Worm (Caenorhabditis elegans): ENCODE results near the gene srw-83.
"Not testable (repeated sequence)": the region's sequence is repeated elsewhere in the genome, so short reads cannot be mapped to it uniquely, and the experiment has no call there.

Gene srw-83

DNA sequence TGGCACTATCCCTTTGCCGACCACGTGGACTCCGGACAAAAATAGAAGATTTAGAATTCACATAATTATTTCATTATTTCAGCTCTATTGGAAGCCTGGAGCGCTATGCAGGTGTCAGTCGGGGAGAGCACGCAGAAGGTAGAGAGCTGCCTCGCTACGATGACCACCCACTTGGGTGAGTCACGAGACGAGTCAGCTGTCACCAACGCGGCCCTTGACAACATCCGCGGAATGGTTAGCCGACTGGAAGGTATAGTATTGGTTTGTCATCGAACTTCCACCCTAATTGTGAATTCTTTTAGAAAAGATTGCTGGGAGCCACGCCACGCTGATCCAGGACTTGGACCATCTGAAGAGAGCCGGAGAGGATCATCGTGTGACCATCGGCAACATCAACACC is 13.1 kb downstream of the srw-83 start, which contains the start of gene ZK262.9:
ZK262.9 (plus strand) TSS at position 301 of the 400 bp plus-strand sequence.
- TF ChIP-seq ref-1 (GFP tag; conservative IDR thresholded peaks at IDR 0.05); T22C8.4 (GFP tag; IDR thresholded peaks at IDR 0.05); med-1 (GFP tag; optimal IDR thresholded peaks at IDR 0.05; ENCODE audit: insufficient read depth): not testable (repeated sequence)

DNA sequence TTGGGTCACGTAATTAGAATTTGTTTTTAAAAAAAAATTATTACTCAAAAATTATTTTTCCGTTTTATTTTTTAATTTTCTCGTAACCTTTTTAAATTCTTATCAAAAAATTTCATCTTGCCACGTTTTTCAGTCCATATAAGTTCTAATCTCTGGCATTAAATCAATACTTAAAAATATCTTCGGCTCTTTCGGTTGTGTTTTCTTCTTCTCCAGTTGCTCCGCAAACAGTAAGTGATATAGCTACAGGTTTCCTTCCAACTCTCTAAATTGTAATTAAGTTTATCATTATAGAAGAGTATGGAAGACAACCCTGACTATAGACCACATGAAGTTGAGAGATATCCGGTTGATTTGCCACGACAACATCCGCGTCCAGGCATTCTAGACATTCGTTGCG is 17.7 kb downstream of the srw-83 start, which contains the start of gene ZK228.1:
ZK228.1 (plus strand) TSS at position 301 of the 400 bp plus-strand sequence.
- TF ChIP-seq T22C8.4 (GFP tag; IDR thresholded peaks at IDR 0.05) = no peak

DNA sequence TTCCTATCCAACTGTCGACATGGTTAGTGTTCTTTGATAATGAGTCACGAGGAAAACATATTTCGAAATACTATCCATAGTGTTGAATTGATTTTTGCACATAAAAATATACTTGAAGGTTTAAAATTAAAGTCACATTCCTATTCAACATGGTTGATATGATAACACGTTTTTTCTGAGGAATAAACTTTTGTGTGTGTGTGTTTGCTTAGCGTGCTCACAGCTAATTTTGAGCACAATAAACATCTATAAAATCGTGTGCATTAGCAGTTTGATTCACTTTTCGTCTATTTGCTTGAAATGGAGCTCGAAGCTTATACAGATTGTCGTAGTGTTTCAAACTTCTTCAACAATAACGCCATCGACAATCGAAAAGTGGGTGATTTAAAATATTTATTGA is 30.2 kb downstream of the srw-83 start, which contains the start of gene ZK228.10:
ZK228.10 (plus strand) TSS at position 301 of the 400 bp plus-strand sequence.
- TF ChIP-seq ztf-29 (GFP tag; IDR thresholded peaks at IDR 0.05) (no peak), med-1 (GFP tag; optimal IDR thresholded peaks at IDR 0.05; ENCODE audit: insufficient read depth) (no peak), flt-1 (GFP tag; IDR thresholded peaks at IDR 0.05) (no peak), cog-1 (tag; optimal IDR thresholded peaks at IDR 0.05) (no peak), klf-2 (GFP tag; conservative IDR thresholded peaks at IDR 0.05) (no peak), tab-1 (GFP tag; IDR thresholded peaks at IDR 0.05) (no peak), ref-1 (GFP tag; conservative IDR thresholded peaks at IDR 0.05) (no peak), ztf-23 (GFP tag; IDR thresholded peaks at IDR 0.05) (no peak), T22C8.4 (GFP tag; IDR thresholded peaks at IDR 0.05) (no peak)

DNA sequence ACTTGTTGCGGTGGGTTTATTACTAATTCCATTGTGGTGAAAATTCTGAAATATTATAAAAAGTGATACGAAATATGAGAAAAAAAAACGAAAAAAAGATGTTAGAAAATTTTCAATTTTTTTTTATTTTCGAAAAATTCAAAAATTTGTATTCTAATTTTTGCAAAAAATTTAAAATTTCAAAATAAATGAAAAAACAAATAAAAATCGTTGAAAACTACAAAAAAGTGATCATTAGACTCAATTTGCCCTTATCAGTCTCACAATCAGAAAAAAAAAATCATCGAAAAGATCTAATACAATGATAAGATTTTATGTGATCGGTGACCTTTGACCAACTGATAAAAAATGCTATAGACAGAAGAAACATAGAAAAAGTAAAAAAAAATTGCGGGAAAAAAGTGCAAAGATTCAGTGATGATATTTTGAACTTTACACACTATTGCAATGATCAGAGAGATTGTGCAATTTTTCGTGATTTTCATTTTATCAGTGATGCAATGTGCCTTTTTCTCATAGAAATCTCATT is 34.9 kb downstream of the srw-83 start, which contains the start of gene ZK228.3:
ZK228.3 (minus strand) TSS at position 51 of the 529 bp plus-strand sequence.
- TF ChIP-seq tab-1 (GFP tag; IDR thresholded peaks at IDR 0.05) = no peak
- TF ChIP-seq ref-1 (GFP tag; conservative IDR thresholded peaks at IDR 0.05) = no peak
- TF ChIP-seq T22C8.4 (GFP tag; IDR thresholded peaks at IDR 0.05) = no peak
- TF ChIP-seq flt-1 (GFP tag; IDR thresholded peaks at IDR 0.05) = no peak
- no peak for TF ChIP-seq klf-2 (GFP tag; conservative IDR thresholded peaks at IDR 0.05)
- no peak for TF ChIP-seq med-1 (GFP tag; optimal IDR thresholded peaks at IDR 0.05; ENCODE audit: insufficient read depth)
- no peak for TF ChIP-seq ztf-29 (GFP tag; IDR thresholded peaks at IDR 0.05)
- no peak for TF ChIP-seq ztf-23 (GFP tag; IDR thresholded peaks at IDR 0.05)

DNA sequence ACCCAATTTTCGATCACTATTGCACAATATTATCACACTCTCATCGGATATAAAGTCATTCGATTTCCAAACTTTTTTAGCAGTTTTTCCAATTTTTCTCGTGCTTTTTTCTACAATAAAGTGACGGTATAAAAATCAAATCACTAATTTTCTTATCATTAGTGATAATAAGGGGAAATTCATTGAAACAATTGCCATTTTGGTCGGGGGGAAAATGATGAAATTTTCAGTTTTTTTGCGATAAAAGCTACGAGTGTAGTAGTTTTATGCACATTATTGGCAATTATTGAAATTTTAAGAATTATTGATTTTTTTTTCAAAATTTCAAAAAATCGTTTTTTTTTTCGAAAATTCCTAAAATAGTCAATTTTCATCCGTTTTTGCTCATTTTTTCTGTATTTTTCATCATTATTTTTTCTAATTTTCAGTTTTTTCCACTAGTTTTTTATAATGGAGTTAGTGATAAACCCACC is 36.0 kb downstream of the srw-83 start, which contains the start of gene ZK228.4:
ZK228.4 (plus strand) TSS at position 423 of the 473 bp plus-strand sequence.
- no peak for TF ChIP-seq ref-1 (GFP tag; conservative IDR thresholded peaks at IDR 0.05)
- TF ChIP-seq T22C8.4 (GFP tag; IDR thresholded peaks at IDR 0.05) = no peak
- no peak for TF ChIP-seq flt-1 (GFP tag; IDR thresholded peaks at IDR 0.05)
- TF ChIP-seq ztf-29 (GFP tag; IDR thresholded peaks at IDR 0.05) = no peak
- TF ChIP-seq med-1 (GFP tag; optimal IDR thresholded peaks at IDR 0.05; ENCODE audit: insufficient read depth) = no peak
- no peak for TF ChIP-seq tab-1 (GFP tag; IDR thresholded peaks at IDR 0.05)
- no peak for TF ChIP-seq cog-1 (tag; optimal IDR thresholded peaks at IDR 0.05)
- TF ChIP-seq klf-2 (GFP tag; conservative IDR thresholded peaks at IDR 0.05) = no peak
- TF ChIP-seq ztf-23 (GFP tag; IDR thresholded peaks at IDR 0.05) = no peak

DNA sequence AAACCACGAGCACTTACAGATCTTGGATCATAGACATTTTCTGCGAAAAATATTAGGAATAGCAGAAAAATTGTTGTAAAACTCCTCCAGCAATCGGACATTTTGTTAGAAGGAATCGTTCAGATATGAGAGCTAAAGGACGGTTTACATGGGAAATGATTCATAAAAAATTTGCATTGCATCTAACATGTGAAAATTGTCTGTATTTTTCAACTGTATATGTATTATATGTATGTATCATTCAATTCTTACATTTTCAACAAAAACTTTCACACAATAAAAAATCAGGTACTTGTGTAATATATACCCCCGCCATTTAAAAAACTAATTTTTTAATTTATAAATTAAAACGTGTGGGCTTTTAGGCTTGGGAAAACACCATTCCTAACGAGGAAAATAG is 41.7 kb downstream of the srw-83 start, which contains the start of gene ZK228.13:
ZK228.13 (minus strand) TSS at position 101 of the 400 bp plus-strand sequence.
- TF ChIP-seq cog-1 (tag; optimal IDR thresholded peaks at IDR 0.05) (no peak), ref-1 (GFP tag; conservative IDR thresholded peaks at IDR 0.05) (no peak), tab-1 (GFP tag; IDR thresholded peaks at IDR 0.05) (no peak), klf-2 (GFP tag; conservative IDR thresholded peaks at IDR 0.05) (no peak), med-1 (GFP tag; optimal IDR thresholded peaks at IDR 0.05; ENCODE audit: insufficient read depth) (no peak), ztf-23 (GFP tag; IDR thresholded peaks at IDR 0.05) (no peak), T22C8.4 (GFP tag; IDR thresholded peaks at IDR 0.05) (no peak)

DNA sequence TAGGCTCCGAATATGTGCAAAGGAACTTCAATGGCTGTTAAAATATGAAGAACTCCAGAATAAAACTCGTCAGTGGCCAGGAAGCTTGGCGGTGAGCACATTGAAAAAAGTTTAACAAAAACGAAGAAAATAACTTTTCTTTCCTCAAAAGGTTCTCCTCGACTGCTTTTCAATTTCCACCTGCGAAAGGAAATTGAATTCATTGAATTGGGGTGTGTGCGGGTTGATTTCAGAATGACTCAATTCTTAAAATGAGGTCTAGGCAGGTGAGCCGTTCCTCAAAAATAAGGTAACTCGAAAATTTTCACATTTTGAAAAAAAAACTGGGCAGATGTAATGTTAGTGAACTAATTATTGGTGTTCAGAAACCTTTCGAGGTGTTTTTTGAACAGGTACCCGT is 47.0 kb downstream of the srw-83 start, which contains the start of gene srh-182:
srh-182 (minus strand) TSS at position 101 of the 400 bp plus-strand sequence.
- no peak for TF ChIP-seq cog-1 (tag; optimal IDR thresholded peaks at IDR 0.05)
- no peak for TF ChIP-seq ref-1 (GFP tag; conservative IDR thresholded peaks at IDR 0.05)

DNA sequence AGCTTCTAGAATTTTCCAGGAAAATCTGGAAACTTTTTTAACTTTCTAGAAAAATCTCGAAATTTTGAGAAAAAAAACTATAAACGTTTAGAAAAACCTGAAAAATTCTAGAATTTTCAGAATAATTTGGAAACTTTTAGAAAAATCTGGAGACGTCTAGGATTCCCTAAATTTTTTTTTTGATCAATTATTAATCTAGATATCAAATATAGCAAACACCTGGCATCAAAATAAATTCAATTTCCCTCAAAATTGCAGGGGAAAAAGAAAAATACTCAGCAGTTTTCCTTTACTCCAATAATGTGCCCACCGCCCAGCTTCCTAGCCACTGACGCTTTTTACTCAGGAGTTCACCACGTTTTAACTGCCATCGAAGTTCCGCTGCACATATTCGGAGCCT is 47.8 kb downstream of the srw-83 start, which contains the start of gene srh-181:
srh-181 (plus strand) TSS at position 301 of the 400 bp plus-strand sequence.
- no peak for TF ChIP-seq ztf-23 (GFP tag; IDR thresholded peaks at IDR 0.05)
- no peak for TF ChIP-seq klf-2 (GFP tag; conservative IDR thresholded peaks at IDR 0.05)

DNA sequence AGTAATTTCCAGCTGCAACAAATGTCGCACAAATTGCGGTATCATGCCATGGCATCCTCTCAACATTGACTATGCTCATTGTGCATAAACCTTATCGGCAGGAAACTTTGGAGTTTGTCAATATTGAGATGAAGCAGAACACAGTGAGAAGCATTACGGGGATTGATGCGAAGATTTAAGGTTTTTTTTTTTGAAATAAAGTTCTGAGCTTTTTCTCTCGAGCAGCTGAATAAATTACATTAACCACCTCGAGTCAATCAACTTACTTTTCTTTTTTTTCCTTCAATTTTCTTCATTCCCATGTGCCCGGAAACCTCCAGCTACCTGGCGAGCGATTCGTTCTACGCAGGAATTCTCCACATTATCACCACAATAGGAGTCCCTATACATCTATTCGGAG is 49.7 kb downstream of the srw-83 start, which contains the start of gene srh-179:
srh-179 (plus strand) TSS at position 301 of the 400 bp plus-strand sequence.
- no peak for TF ChIP-seq flt-1 (GFP tag; IDR thresholded peaks at IDR 0.05)
- no peak for TF ChIP-seq tab-1 (GFP tag; IDR thresholded peaks at IDR 0.05)
- no peak for TF ChIP-seq ztf-29 (GFP tag; IDR thresholded peaks at IDR 0.05)
- TF ChIP-seq ztf-23 (GFP tag; IDR thresholded peaks at IDR 0.05) = no peak
- no peak for TF ChIP-seq T22C8.4 (GFP tag; IDR thresholded peaks at IDR 0.05)
- no peak for TF ChIP-seq med-1 (GFP tag; optimal IDR thresholded peaks at IDR 0.05; ENCODE audit: insufficient read depth)
- no peak for TF ChIP-seq klf-2 (GFP tag; conservative IDR thresholded peaks at IDR 0.05)
- no peak for TF ChIP-seq cog-1 (tag; optimal IDR thresholded peaks at IDR 0.05)
- no peak for TF ChIP-seq ref-1 (GFP tag; conservative IDR thresholded peaks at IDR 0.05)

Data from whole organism, midembryonic.